Worm (Caenorhabditis elegans): Measurements from ENCODE around the gene str-150.

Gene str-150

ce11 chrV:16591992-16592798, 9.1 kb downstream of the str-150 start, which contains the start of gene srh-269 (continued):
- peak; percentile 10 for TF ChIP-seq nhr-77 (tag; optimal IDR thresholded peaks at IDR 0.05)
- no peak for TF ChIP-seq ceh-32 (tag; optimal IDR thresholded peaks at IDR 0.05; ENCODE audit: poor library complexity)
- TF ChIP-seq dve-1 (tag; optimal IDR thresholded peaks at IDR 0.05; ENCODE audit: insufficient read depth), result peak; percentile 83
- peak; percentile 62 to 75; a peak in 1 of 4 replicates for TF ChIP-seq madf-5 (GFP tag; IDR thresholded peaks at IDR 0.05)
- TF ChIP-seq nhr-11 (tag; optimal IDR thresholded peaks at IDR 0.05), result peak; percentile 69
- TF ChIP-seq nhr-25 (tag; optimal IDR thresholded peaks at IDR 0.05; ENCODE audit: borderline replicate concordance, insufficient read depth), result no peak
- TF ChIP-seq tra-1 (GFP tag; IDR thresholded peaks at IDR 0.05), result peak; percentile 89
- TF ChIP-seq F44E2.7 (GFP tag; IDR thresholded peaks at IDR 0.05), result peak; percentile 74; the same call in 1 of the 2 replicates
- peak; percentile 81 for TF ChIP-seq mes-2 (tag; optimal IDR thresholded peaks at IDR 0.05; ENCODE audit: poor library complexity, severe bottlenecking)
- TF ChIP-seq nhr-6 (tag; optimal IDR thresholded peaks at IDR 0.05), result no peak
- no peak for TF ChIP-seq mxl-2 (GFP tag; conservative IDR thresholded peaks at IDR 0.05)
- TF ChIP-seq mxl-3 (GFP tag; optimal IDR thresholded peaks at IDR 0.05), result peak; percentile 59
- peak; percentile 69 for TF ChIP-seq dmd-6 (GFP tag; IDR thresholded peaks at IDR 0.05)
- peak; percentile 41 for TF ChIP-seq F49E8.2 (tag; optimal IDR thresholded peaks at IDR 0.05; ENCODE audit: borderline replicate concordance)
- 0 out of 2 replicates have a peak, but pooled peaks have one; percentile 37 for TF ChIP-seq daf-8 (GFP tag; IDR thresholded peaks at IDR 0.05)
- TF ChIP-seq zfp-3 (GFP tag; conservative IDR thresholded peaks at IDR 0.05), result peak; percentile 95
- TF ChIP-seq zip-2 (tag; optimal IDR thresholded peaks at IDR 0.05), result no peak
- TF ChIP-seq gei-8 (GFP tag; optimal IDR thresholded peaks at IDR 0.05), result peak; percentile 82
- peak; percentile 93 for TF ChIP-seq aha-1 (tag)
- peak; percentile 89 for TF ChIP-seq pha-4 (GFP tag; IDR thresholded peaks at IDR 0.05)
- no peak for TF ChIP-seq pha-4 (tag; optimal IDR thresholded peaks at IDR 0.05)
- no peak for TF ChIP-seq ZK546.5 (tag; optimal IDR thresholded peaks at IDR 0.05)
- TF ChIP-seq mdt-29 (GFP tag; IDR thresholded peaks at IDR 0.05), result peak; percentile 90
- peak; percentile 81 for TF ChIP-seq hmg-1.1 (GFP tag; IDR thresholded peaks at IDR 0.05)
- TF ChIP-seq madf-9 (GFP tag; conservative IDR thresholded peaks at IDR 0.05), result peak; percentile 89
- TF ChIP-seq mep-1 (tag; optimal IDR thresholded peaks at IDR 0.05), result peak; percentile 34
- no peak for TF ChIP-seq unc-62 (GFP tag; optimal IDR thresholded peaks at IDR 0.05 in 1 of 2)
- no peak for TF ChIP-seq unc-62 (tag; optimal IDR thresholded peaks at IDR 0.05)
- peak; percentile 93 for TF ChIP-seq lim-7 (GFP tag; IDR thresholded peaks at IDR 0.05)
- TF ChIP-seq unc-130 (GFP tag; optimal IDR thresholded peaks at IDR 0.05), result peak; percentile 61
- peak; percentile 8 for TF ChIP-seq F10B5.3 (tag; optimal IDR thresholded peaks at IDR 0.05)
- peak; percentile 81 for TF ChIP-seq hlh-11 (tag; optimal IDR thresholded peaks at IDR 0.05)
- no peak for TF ChIP-seq ceh-82 (tag; optimal IDR thresholded peaks at IDR 0.05)
- peak; percentile 54 to 79 for TF ChIP-seq daf-16 (GFP tag; optimal IDR thresholded peaks at IDR 0.05)
- TF ChIP-seq daf-16 (tag; optimal IDR thresholded peaks at IDR 0.05), result peak; percentile 81
- TF ChIP-seq vab-7 (GFP tag; IDR thresholded peaks at IDR 0.05), result peak; percentile 96
- TF ChIP-seq lin-13 (GFP tag; optimal IDR thresholded peaks at IDR 0.05), result peak; percentile 38
- peak in 1 of 2 experiments; percentile 71 for TF ChIP-seq hif-1 (tag; optimal IDR thresholded peaks at IDR 0.05)
- TF ChIP-seq zag-1 (tag; optimal IDR thresholded peaks at IDR 0.05), result no peak
- peak; percentile 17 for TF ChIP-seq hlh-30 (tag; optimal IDR thresholded peaks at IDR 0.05; ENCODE audit: insufficient read depth)
- peak; percentile 50 for TF ChIP-seq T20F7.1 (GFP tag; optimal IDR thresholded peaks at IDR 0.05)
- peak; percentile 80 for TF ChIP-seq php-3 (GFP tag; IDR thresholded peaks at IDR 0.05)
- TF ChIP-seq lin-1 (GFP tag; IDR thresholded peaks at IDR 0.05), result peak; percentile 83; the same call in 1 of the 2 replicates
- TF ChIP-seq set-16 (GFP tag; IDR thresholded peaks at IDR 0.05), result peak; percentile 37; the same call in 1 of the 2 replicates
- peak; percentile 69; the same call in 1 of the 2 replicates for TF ChIP-seq ceh-44 (GFP tag; IDR thresholded peaks at IDR 0.05)
- TF ChIP-seq lir-3 (tag; optimal IDR thresholded peaks at IDR 0.05), result peak; percentile 25
- no peak for TF ChIP-seq unc-39 (tag; optimal IDR thresholded peaks at IDR 0.05)
- TF ChIP-seq pqm-1 (tag; optimal IDR thresholded peaks at IDR 0.05), result no peak
- TF ChIP-seq nhr-28 (tag; optimal IDR thresholded peaks at IDR 0.05), result peak; percentile 38

All from whole organism, L4 larva.